Fruit fly (Drosophila melanogaster): Measurements from ENCODE around the gene Sfp96F.

Sfp96F gene

dm6 chr3R:25851224-25851682 lies 21.2 kb upstream of the Sfp96F start, which contains the start of the genes CG14545 and CG5886 (continued):
- no peak for TF ChIP-seq sna (GFP tag; IDR thresholded peaks at IDR 0.05; ENCODE audit: partially characterized antibody)
- TF ChIP-seq Myb (GFP tag; optimal IDR thresholded peaks at IDR 0.05) = peak; percentile 53
- TF ChIP-seq prd (optimal IDR thresholded peaks at IDR 0.05) = no peak
- 0 out of 3 replicates have a peak, but pooled peaks have one; percentile 5 for TF ChIP-seq prd (GFP tag; IDR thresholded peaks at IDR 0.05)
- TF ChIP-seq Ets65A (GFP tag) = no peak
- TF ChIP-seq Bdp1 (GFP tag; optimal IDR thresholded peaks at IDR 0.05) = no peak
- no peak for TF ChIP-seq CG13624 (GFP tag; optimal IDR thresholded peaks at IDR 0.05)
- TF ChIP-seq Fer1 (GFP tag; optimal IDR thresholded peaks at IDR 0.05) = no peak
- TF ChIP-seq CG8089 (GFP tag; optimal IDR thresholded peaks at IDR 0.05) = no peak
- TF ChIP-seq BEAF-32 (GFP tag; optimal IDR thresholded peaks at IDR 0.05) = peak; percentile 34
- TF ChIP-seq Hr3 (GFP tag; optimal IDR thresholded peaks at IDR 0.05) = no peak
- TF ChIP-seq Neu2 (GFP tag; optimal IDR thresholded peaks at IDR 0.05; ENCODE audit: borderline replicate concordance) = no peak
- no peak for TF ChIP-seq Dip3 (GFP tag; optimal IDR thresholded peaks at IDR 0.05)
- no peak for TF ChIP-seq chif (GFP tag; optimal IDR thresholded peaks at IDR 0.05)
- TF ChIP-seq bigmax (GFP tag; optimal IDR thresholded peaks at IDR 0.05) = no peak
- peak; percentile 31 for TF ChIP-seq CHES-1-like (GFP tag; optimal IDR thresholded peaks at IDR 0.05)
- TF ChIP-seq Lpt (GFP tag; optimal IDR thresholded peaks at IDR 0.05) = no peak
- no peak for TF ChIP-seq NC2β (GFP tag; optimal IDR thresholded peaks at IDR 0.05)
- TF ChIP-seq NK7.1 (GFP tag; optimal IDR thresholded peaks at IDR 0.05) = no peak
- no peak for TF ChIP-seq ems (GFP tag; optimal IDR thresholded peaks at IDR 0.05)
- no peak for TF ChIP-seq CG10654 (GFP tag; optimal IDR thresholded peaks at IDR 0.05)
- TF ChIP-seq CG11695 (GFP tag; IDR thresholded peaks at IDR 0.05) = no peak
- TF ChIP-seq lola (GFP tag; optimal IDR thresholded peaks at IDR 0.05) = no peak
- TF ChIP-seq run (tag; optimal IDR thresholded peaks at IDR 0.05) = no peak
- no peak for TF ChIP-seq Drgx (GFP tag; IDR thresholded peaks at IDR 0.05)
- TF ChIP-seq her (GFP tag; optimal IDR thresholded peaks at IDR 0.05) = no peak
- TF ChIP-seq E2f2 (GFP tag; IDR thresholded peaks at IDR 0.05) = peak; percentile 87
- TF ChIP-seq CG6175 (GFP tag; IDR thresholded peaks at IDR 0.05) = no peak
- no peak for TF ChIP-seq h (optimal IDR thresholded peaks at IDR 0.05)
- no peak for TF ChIP-seq CG17385 (GFP tag; optimal IDR thresholded peaks at IDR 0.05)
- no peak for TF ChIP-seq D19B (GFP tag; optimal IDR thresholded peaks at IDR 0.05)
- no peak for TF ChIP-seq caup (GFP tag; optimal IDR thresholded peaks at IDR 0.05; ENCODE audit: severe bottlenecking)
- TF ChIP-seq pfk (GFP tag; optimal IDR thresholded peaks at IDR 0.05) = no peak
- no peak for TF ChIP-seq CG1233 (GFP tag; optimal IDR thresholded peaks at IDR 0.05)
- no peak for TF ChIP-seq danr (GFP tag; IDR thresholded peaks at IDR 0.05)
- TF ChIP-seq CG31224 (GFP tag; IDR thresholded peaks at IDR 0.05) = no peak
- TF ChIP-seq CG17361 (GFP tag; IDR thresholded peaks at IDR 0.05) = no peak; the same call in 2 of the 3 replicates
- TF ChIP-seq CG4707 (GFP tag; optimal IDR thresholded peaks at IDR 0.05) = no peak
- peak; percentile 88 for TF ChIP-seq CG7928 (GFP tag; optimal IDR thresholded peaks at IDR 0.05)
- no peak for TF ChIP-seq CG11723 (GFP tag; optimal IDR thresholded peaks at IDR 0.05)
- TF ChIP-seq chm (GFP tag; IDR thresholded peaks at IDR 0.05) = no peak
- no peak for TF ChIP-seq chinmo (GFP tag; IDR thresholded peaks at IDR 0.05; ENCODE audit: partially characterized antibody)
- peak; percentile 5 for TF ChIP-seq gem (tag; optimal IDR thresholded peaks at IDR 0.05)
- TF ChIP-seq sima (GFP tag; optimal IDR thresholded peaks at IDR 0.05) = no peak
- TF ChIP-seq CG31388 (GFP tag; optimal IDR thresholded peaks at IDR 0.05) = no peak
- TF ChIP-seq NfI (GFP tag; optimal IDR thresholded peaks at IDR 0.05) = no peak
- no peak for TF ChIP-seq br (optimal IDR thresholded peaks at IDR 0.05)
- TF ChIP-seq tx (GFP tag; optimal IDR thresholded peaks at IDR 0.05) = no peak
- no peak for TF ChIP-seq tin (GFP tag; optimal IDR thresholded peaks at IDR 0.05)
- no peak for TF ChIP-seq nerfin-2 (GFP tag; IDR thresholded peaks at IDR 0.05; ENCODE audit: partially characterized antibody)
- TF ChIP-seq sr (GFP tag; IDR thresholded peaks at IDR 0.05) = no peak
- peak; percentile 63 for TF ChIP-seq nmo (GFP tag; optimal IDR thresholded peaks at IDR 0.05)
- no peak for TF ChIP-seq CG10959 (GFP tag; IDR thresholded peaks at IDR 0.05)

Measured in whole organism, embryonic.